Fruit fly (Drosophila melanogaster) whole organism, wandering third instar larva: ENCODE data around the gene Pgant4.

Experiments
- CG32264 ChIP-seq: fragments of 200-800 bp; sonication (Bioruptor generic); optimal IDR thresholded peaks from 2 replicates; lab custom pipeline; 2016; ENCODE audit warnings: missing biosample characterization, missing genetic modification characterization
- Dfd ChIP-seq: fragments of >200 bp; optimal IDR thresholded peaks from 2 replicates; lab custom pipeline; 2017; ENCODE audit warnings: missing biosample characterization, missing genetic modification characterization
- psq ChIP-seq: fragments of 200-800 bp; sonication (Bioruptor generic); optimal IDR thresholded peaks from 3 replicates; lab custom pipeline; 2017; ENCODE audit warnings: missing biosample characterization, mild to moderate bottlenecking, missing genetic modification characterization, moderate library complexity
- sage ChIP-seq: fragments of 200-800 bp; sonication (Bioruptor generic); optimal IDR thresholded peaks from 2 replicates; lab custom pipeline; 2016; ENCODE audit warnings: missing biosample characterization, mild to moderate bottlenecking, missing genetic modification characterization

DNA sequence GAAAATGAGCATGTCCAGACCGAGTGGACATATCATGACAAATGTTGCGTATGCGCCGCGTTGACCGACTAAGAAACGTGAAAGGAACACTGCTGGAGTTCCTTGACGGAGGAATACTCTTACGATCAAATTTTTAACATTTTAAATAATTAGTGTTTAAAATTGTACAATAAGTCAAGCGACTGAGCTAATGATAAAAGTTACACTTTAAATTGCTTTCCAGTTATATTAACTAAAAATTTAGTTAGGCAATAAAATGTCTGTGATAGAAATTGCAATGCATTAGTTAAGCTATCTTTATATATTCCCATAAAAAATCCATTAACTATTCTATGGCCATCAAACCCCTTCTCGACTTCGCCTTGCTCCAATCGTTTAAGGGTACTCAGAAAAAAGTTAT is 12.4 kb downstream of the Pgant4 start:
- TF ChIP-seq Dfd (GFP tag; lab: Kevin White, UChicago): no peak
- TF ChIP-seq CG32264 (GFP tag; lab: Kevin White, UChicago): no peak
- TF ChIP-seq psq: no peak
- TF ChIP-seq sage (GFP tag; lab: Kevin White, UChicago): no peak
